Fruit fly (Drosophila melanogaster) whole organism, embryonic: Measurements from ENCODE around the gene CG13920.

Source experiments
- BtbVII ChIP-seq: fragments of 200-800 bp; sonication (Bioruptor generic); optimal IDR thresholded peaks from 3 replicates; lab custom pipeline; 2017; ENCODE audit warnings: missing biosample characterization, mild to moderate bottlenecking, missing genetic modification characterization
- CG1024 ChIP-seq: fragments of 200-800 bp; sonication (Bioruptor generic); IDR thresholded peaks from 2 replicates; pipeline ENCODE4 v1.3.6; 2022; ENCODE audit warnings: missing biosample characterization, missing genetic modification characterization
- CG11696 ChIP-seq: fragments of 200-800 bp; sonication (Bioruptor generic); IDR thresholded peaks from 2 replicates; pipeline ENCODE4 v1.3.6; 2022; ENCODE audit warnings: missing biosample characterization, missing genetic modification characterization
- CG1529 ChIP-seq: fragments of 200-800 bp; sonication (Bioruptor generic); optimal IDR thresholded peaks from 3 replicates; lab custom pipeline; 2018; ENCODE audit warnings: missing biosample characterization, missing genetic modification characterization
- CG1647 ChIP-seq: fragments of 200-800 bp; sonication (Bioruptor generic); optimal IDR thresholded peaks from 3 replicates; lab custom pipeline; 2016; ENCODE audit warnings: missing biosample characterization, missing genetic modification characterization
- CG2678 ChIP-seq: fragments of 200-800 bp; sonication (Bioruptor generic); optimal IDR thresholded peaks from 3 replicates; lab custom pipeline; 2019; ENCODE audit warnings: missing biosample characterization, mild to moderate bottlenecking, missing genetic modification characterization, moderate library complexity
- CG3407 ChIP-seq: fragments of 200-800 bp; sonication (Bioruptor generic); optimal IDR thresholded peaks from 2 replicates; lab custom pipeline; 2018; ENCODE audit warnings: missing biosample characterization, mild to moderate bottlenecking, missing genetic modification characterization
- CG3726 ChIP-seq: fragments of 200-800 bp; sonication (Bioruptor generic); IDR thresholded peaks from 3 replicates; pipeline ENCODE4, ENCODE4 v1.3.6; 2022; ENCODE audit warnings: missing biosample characterization, missing genetic modification characterization
- CG4854 ChIP-seq: fragments of 200-800 bp; sonication (Bioruptor generic); optimal IDR thresholded peaks from 2 replicates; lab custom pipeline; 2016; ENCODE audit warnings: missing biosample characterization, missing genetic modification characterization, inconsistent platforms
- CG5953 ChIP-seq: fragments of 200-800 bp; sonication (Bioruptor generic); IDR thresholded peaks from 2 replicates; pipeline ENCODE4 v1.3.6; 2022; ENCODE audit warnings: missing biosample characterization, missing genetic modification characterization
- CG7556 ChIP-seq: fragments of 200-800 bp; sonication (Bioruptor generic); optimal IDR thresholded peaks from 2 replicates; lab custom pipeline; 2017; ENCODE audit warnings: missing biosample characterization, mild to moderate bottlenecking, missing genetic modification characterization
- CG7786 ChIP-seq: fragments of 200-800 bp; sonication (Bioruptor generic); optimal IDR thresholded peaks from 2 replicates; lab custom pipeline; 2016; ENCODE audit warnings: missing biosample characterization, missing genetic modification characterization
- CG8924 ChIP-seq: fragments of 200-800 bp; optimal IDR thresholded peaks from 3 replicates; lab custom pipeline; 2019; ENCODE audit warnings: missing biosample characterization, mild to moderate bottlenecking, missing genetic modification characterization, moderate library complexity
- CG9609 ChIP-seq: fragments of 200-800 bp; sonication (Bioruptor generic); optimal IDR thresholded peaks from 3 replicates; lab custom pipeline; 2016; ENCODE audit warnings: missing biosample characterization, missing genetic modification characterization
- CG9876 ChIP-seq: fragments of 200-800 bp; sonication (Bioruptor generic); optimal IDR thresholded peaks from 2 replicates; lab custom pipeline; 2016; ENCODE audit warnings: missing biosample characterization, missing genetic modification characterization
- Dfd ChIP-seq, 2 experiments: fragments of >200 bp; optimal IDR thresholded peaks; 2 replicates each; lab custom pipeline; 2017; ENCODE audit warnings: missing biosample characterization in 2 of 2, missing genetic modification characterization in 2 of 2
- Dip2 ChIP-seq: fragments of 200-800 bp; sonication (Bioruptor generic); IDR thresholded peaks from 2 replicates; pipeline ENCODE4 v1.3.6; 2022; ENCODE audit warnings: missing biosample characterization, missing genetic modification characterization
- Hr51 ChIP-seq, 2 experiments: fragments of 200-800 bp; sonication (Bioruptor generic); optimal IDR thresholded peaks; 2 replicates in 1 of 2; 3 replicates in 1 of 2; lab custom pipeline; 2016 to 2018; ENCODE audit warnings: missing biosample characterization in 2 of 2, missing genetic modification characterization in 2 of 2, mild to moderate bottlenecking in 1 of 2, moderate library complexity in 1 of 2
- Meics ChIP-seq: fragments of 200-800 bp; sonication (Bioruptor generic); optimal IDR thresholded peaks from 2 replicates; lab custom pipeline; 2017; ENCODE audit warnings: missing biosample characterization, mild to moderate bottlenecking, missing genetic modification characterization
- Ptx1 ChIP-seq: fragments of 200-800 bp; sonication (Bioruptor generic); IDR thresholded peaks from 2 replicates; pipeline ENCODE4 v1.3.6; 2022; ENCODE audit warnings: missing biosample characterization, missing genetic modification characterization
- Six4 ChIP-seq: fragments of 200-800 bp; sonication (Bioruptor generic); optimal IDR thresholded peaks from 2 replicates; lab custom pipeline; 2016; ENCODE audit warnings: missing biosample characterization, missing genetic modification characterization
- Tbp ChIP-seq: fragments of >200 bp; optimal IDR thresholded peaks from 2 replicates; lab custom pipeline; 2018; ENCODE audit warnings: missing biosample characterization, missing genetic modification characterization
- Trl ChIP-seq, 3 experiments: fragments of >200 bp in 2 of 3; fragments of 200-800 bp in 1 of 3; sonication (Bioruptor generic) in 1 of 3; optimal IDR thresholded peaks; 2 replicates in 1 of 3; 3 replicates in 2 of 3; lab custom pipeline; 2016 to 2017; ENCODE audit warnings: missing biosample characterization in 1 of 3, missing genetic modification characterization in 1 of 3
- abd-A ChIP-seq: fragments of 200-800 bp; sonication (Bioruptor generic); optimal IDR thresholded peaks from 3 replicates; lab custom pipeline; 2019; ENCODE audit warnings: missing biosample characterization, mild to moderate bottlenecking, missing genetic modification characterization, moderate library complexity
- al ChIP-seq: fragments of 200-800 bp; sonication (Bioruptor generic); IDR thresholded peaks from 2 replicates; pipeline ENCODE4 v1.3.6; 2022; ENCODE audit warnings: missing biosample characterization, missing genetic modification characterization
- bab2 ChIP-seq: fragments of 200-800 bp; sonication (Bioruptor generic); optimal IDR thresholded peaks from 2 replicates; lab custom pipeline; 2016; ENCODE audit warnings: missing biosample characterization, missing genetic modification characterization
- bowl ChIP-seq: fragments of 200-800 bp; sonication (Bioruptor generic); IDR thresholded peaks from 2 replicates; pipeline ENCODE4 v1.3.6; 2022; ENCODE audit warnings: missing biosample characterization, missing genetic modification characterization
- chinmo ChIP-seq: fragments of 200-800 bp; sonication (Bioruptor generic); IDR thresholded peaks from 4 replicates; pipeline ENCODE4 v1.3.6; 2022; ENCODE audit warnings: missing biosample characterization, missing genetic modification characterization; ENCODE audit not compliant: partially characterized antibody
- crol ChIP-seq: fragments of 200-800 bp; sonication (Bioruptor generic); IDR thresholded peaks from 2 replicates; pipeline ENCODE4 v1.3.6; 2022; ENCODE audit warnings: missing biosample characterization, missing genetic modification characterization
- da ChIP-seq: fragments of 200-800 bp; sonication (Bioruptor generic); optimal IDR thresholded peaks from 2 replicates; lab custom pipeline; 2016; ENCODE audit warnings: missing biosample characterization, missing genetic modification characterization
- disco-r ChIP-seq: fragments of 200-800 bp; sonication (Bioruptor generic); optimal IDR thresholded peaks from 2 replicates; lab custom pipeline; 2016; ENCODE audit warnings: missing biosample characterization, missing genetic modification characterization
- eve ChIP-seq, 2 experiments: fragments of >200 bp; optimal IDR thresholded peaks; 2 replicates each; lab custom pipeline; 2017; ENCODE audit warnings: missing biosample characterization in 2 of 2, missing genetic modification characterization in 2 of 2
- ewg ChIP-seq: fragments of 200-800 bp; sonication (Bioruptor generic); optimal IDR thresholded peaks from 3 replicates; lab custom pipeline; 2017; ENCODE audit warnings: mild to moderate bottlenecking, missing biosample characterization, missing genetic modification reagents, missing genetic modification characterization
- gsb ChIP-seq: fragments of 200-800 bp; sonication (Bioruptor generic); IDR thresholded peaks from 2 replicates; pipeline ENCODE4 v1.3.6; 2022; ENCODE audit warnings: missing biosample characterization, missing genetic modification characterization
- gsb-n ChIP-seq: fragments of 200-800 bp; sonication (Bioruptor generic); optimal IDR thresholded peaks from 3 replicates; lab custom pipeline; 2018; ENCODE audit warnings: missing biosample characterization, mild to moderate bottlenecking, missing genetic modification characterization
- hbn ChIP-seq: fragments of 200-800 bp; sonication (Bioruptor generic); IDR thresholded peaks from 2 replicates; pipeline ENCODE4 v1.3.6; 2022; ENCODE audit warnings: missing biosample characterization, missing genetic modification characterization; ENCODE audit not compliant: partially characterized antibody
- klu ChIP-seq: fragments of 200-800 bp; sonication (Bioruptor generic); IDR thresholded peaks from 2 replicates; pipeline ENCODE4 v1.3.6; 2022; ENCODE audit warnings: missing biosample characterization, missing genetic modification characterization
- mirr ChIP-seq: fragments of 200-800 bp; sonication (Bioruptor generic); optimal IDR thresholded peaks from 3 replicates; lab custom pipeline; 2018; ENCODE audit warnings: missing biosample characterization, mild to moderate bottlenecking, missing genetic modification characterization
- nom ChIP-seq: fragments of 200-800 bp; sonication (Bioruptor generic); optimal IDR thresholded peaks from 2 replicates; lab custom pipeline; 2017; ENCODE audit warnings: missing biosample characterization, missing genetic modification characterization, mild to moderate bottlenecking, moderate library complexity, missing genetic modification reagents
- pfk ChIP-seq: fragments of 200-800 bp; sonication (Bioruptor generic); optimal IDR thresholded peaks from 2 replicates; lab custom pipeline; 2018; ENCODE audit warnings: missing biosample characterization, mild to moderate bottlenecking, missing genetic modification characterization, moderate library complexity
- row ChIP-seq: fragments of 200-800 bp; sonication (Bioruptor generic); IDR thresholded peaks from 3 replicates; pipeline ENCODE4 v1.3.6; 2022; ENCODE audit warnings: missing biosample characterization, missing genetic modification characterization
- shn ChIP-seq: fragments of 200-800 bp; sonication (Bioruptor generic); optimal IDR thresholded peaks from 3 replicates; lab custom pipeline; 2016; ENCODE audit warnings: missing biosample characterization, missing genetic modification characterization
- ssp ChIP-seq: fragments of 200-800 bp; sonication (Bioruptor generic); IDR thresholded peaks from 2 replicates; pipeline ENCODE4 v1.3.6; 2022; ENCODE audit warnings: missing biosample characterization, missing genetic modification characterization
- sug ChIP-seq: fragments of 200-800 bp; optimal IDR thresholded peaks from 2 replicates; lab custom pipeline; 2019; ENCODE audit warnings: missing biosample characterization, mild to moderate bottlenecking, missing genetic modification characterization, moderate library complexity
- toy ChIP-seq: fragments of 200-800 bp; sonication (Bioruptor generic); IDR thresholded peaks from 2 replicates; pipeline ENCODE4 v1.3.6; 2022; ENCODE audit warnings: missing biosample characterization, missing genetic modification characterization
- trem ChIP-seq: fragments of 200-800 bp; optimal IDR thresholded peaks from 3 replicates; lab custom pipeline; 2019; ENCODE audit warnings: missing biosample characterization, mild to moderate bottlenecking, missing genetic modification characterization, moderate library complexity
- ttk ChIP-seq: fragments of 200-800 bp; sonication (Bioruptor generic); IDR thresholded peaks from 2 replicates; pipeline ENCODE4 v2.1.2; 2022; ENCODE audit warnings: missing biosample characterization, missing genetic modification characterization
- tup ChIP-seq: fragments of 200-800 bp; sonication (Bioruptor generic); optimal IDR thresholded peaks from 2 replicates; lab custom pipeline; 2016; ENCODE audit warnings: missing biosample characterization, mild to moderate bottlenecking, missing genetic modification characterization, moderate library complexity
- unpg ChIP-seq: fragments of 200-800 bp; sonication (Bioruptor generic); optimal IDR thresholded peaks from 3 replicates; lab custom pipeline; 2018; ENCODE audit warnings: missing biosample characterization, mild to moderate bottlenecking, missing genetic modification characterization, moderate library complexity
- zen ChIP-seq: fragments of 200-800 bp; sonication (Bioruptor generic); optimal IDR thresholded peaks from 3 replicates; lab custom pipeline; 2018; ENCODE audit warnings: missing biosample characterization, mild to moderate bottlenecking, missing genetic modification characterization, moderate library complexity

The CG13920 gene

DNA sequence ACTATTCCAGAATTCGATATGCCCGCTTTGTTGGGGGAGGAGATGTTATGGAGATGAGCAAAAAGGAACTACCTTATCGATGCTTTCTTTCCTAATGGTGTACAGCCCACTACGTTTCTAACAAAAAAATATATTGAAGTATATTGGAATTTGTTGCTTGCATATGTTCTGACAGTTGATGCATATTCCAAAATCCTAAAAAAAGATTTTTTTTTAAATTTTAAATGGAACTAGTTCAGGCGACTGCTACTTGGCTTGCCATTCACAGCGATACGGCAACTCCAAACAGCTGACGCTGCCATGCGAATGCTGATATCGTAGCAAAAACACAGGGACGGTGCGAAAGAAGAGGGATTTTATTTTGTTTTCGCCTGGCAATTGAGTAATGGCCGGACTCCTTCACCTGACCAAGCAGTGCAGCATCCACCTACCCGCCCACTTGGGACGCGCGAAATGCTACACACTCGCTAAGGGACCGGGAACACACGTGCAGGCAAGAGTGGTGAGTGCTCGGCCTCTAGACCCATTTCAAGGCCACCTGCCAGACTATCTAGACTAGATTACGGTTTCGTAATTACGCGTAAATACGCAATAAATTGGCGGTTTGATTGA, 30.5 kb upstream of the CG13920 start, which contains the start of the genes CG13926, ABCB7 and CG33230 (continued):
- TF ChIP-seq Hr51 (GFP tag; optimal IDR thresholded peaks at IDR 0.05; lab: Kevin White, UChicago) (no peak), gsb-n (tag; lab: Kevin White, UChicago) (peak; percentile 83), abd-A (tag; lab: Kevin White, UChicago) (no peak), CG7786 (GFP tag; lab: Kevin White, UChicago) (no peak), gsb (no peak), mirr (GFP tag; lab: Kevin White, UChicago) (no peak), klu (GFP tag; lab: Robert Waterston, UW) (no peak), CG3726 (GFP tag; lab: Robert Waterston, UW) (no peak), hbn (0 out of 2 replicates have a peak, but pooled peaks have one; percentile 21), eve (GFP tag; optimal IDR thresholded peaks at IDR 0.05; lab: Kevin White, UChicago) (no peak), shn (GFP tag; lab: Kevin White, UChicago) (no peak), Meics (GFP tag; lab: Kevin White, UChicago) (peak; percentile 45), row (peak; percentile 92), CG9609 (GFP tag; lab: Kevin White, UChicago) (no peak), CG11696 (no peak), bowl (GFP tag; lab: Robert Waterston, UW) (no peak), CG8924 (tag; lab: Kevin White, UChicago) (peak; percentile 4), Ptx1 (GFP tag; lab: Robert Waterston, UW) (no peak; the same call in 1 of the 2 replicates), unpg (no peak), CG4854 (GFP tag; lab: Kevin White, UChicago) (no peak), CG1647 (GFP tag; lab: Kevin White, UChicago) (no peak)

DNA sequence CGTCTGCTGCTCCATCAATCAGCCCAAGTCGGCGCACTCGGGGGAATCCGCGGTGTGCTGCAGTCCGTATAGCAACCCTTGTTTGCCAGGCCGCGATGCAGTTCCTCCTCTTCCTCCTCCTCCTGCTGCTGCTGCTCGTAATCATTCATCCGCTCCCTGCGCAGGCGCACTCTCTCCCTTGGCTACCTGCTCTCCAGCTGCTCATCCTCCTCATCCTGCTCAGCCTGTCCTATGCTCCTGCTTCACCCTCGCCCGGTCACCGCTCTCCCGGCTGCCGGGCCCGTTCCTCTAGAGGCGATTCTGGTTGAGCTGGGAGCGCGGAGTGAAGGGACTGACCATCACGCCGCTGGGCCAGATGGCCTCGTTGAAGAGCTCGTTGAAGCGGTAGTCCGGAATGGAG, 21.8 kb upstream of the CG13920 start:
- TF ChIP-seq crol (GFP tag; lab: Robert Waterston, UW): peak; percentile 74
- no peak for TF ChIP-seq pfk (GFP tag; lab: Kevin White, UChicago)
- TF ChIP-seq nom: no peak
- TF ChIP-seq CG7556: no peak
- TF ChIP-seq bab2: no peak
- TF ChIP-seq chinmo: 0 out of 4 replicates have a peak, but pooled peaks have one; percentile 42
- TF ChIP-seq tup: no peak
- no peak for TF ChIP-seq ssp (GFP tag; lab: Robert Waterston, UW)
- TF ChIP-seq Six4: no peak
- TF ChIP-seq CG3407 (GFP tag; lab: Kevin White, UChicago): no peak
- TF ChIP-seq CG9876 (GFP tag; lab: Kevin White, UChicago): no peak
- no peak for TF ChIP-seq Dip2 (GFP tag; lab: Robert Waterston, UW)
- TF ChIP-seq Dfd (GFP tag; optimal IDR thresholded peaks at IDR 0.05; lab: Kevin White, UChicago): no peak
- TF ChIP-seq Tbp: no peak
- no peak for TF ChIP-seq trem (tag; lab: Kevin White, UChicago)
- TF ChIP-seq CG1529: no peak
- TF ChIP-seq CG1024 (GFP tag; lab: Robert Waterston, UW): no peak
- no peak for TF ChIP-seq klu (GFP tag; lab: Robert Waterston, UW)
- no peak for TF ChIP-seq ttk (GFP tag; lab: Robert Waterston, UW)
- TF ChIP-seq BtbVII (GFP tag; lab: Kevin White, UChicago): no peak
- TF ChIP-seq al: no peak
- TF ChIP-seq unpg: no peak
- no peak for TF ChIP-seq da (GFP tag; lab: Kevin White, UChicago)
- TF ChIP-seq CG5953 (GFP tag; lab: Robert Waterston, UW): no peak
- no peak for TF ChIP-seq sug (tag; lab: Kevin White, UChicago)
- no peak for TF ChIP-seq zen (tag; lab: Kevin White, UChicago)
- no peak for TF ChIP-seq toy (GFP tag; lab: Robert Waterston, UW)
- TF ChIP-seq Trl (optimal IDR thresholded peaks at IDR 0.05; lab: Kevin White, UChicago): peak; percentile 15 to 38
- no peak for TF ChIP-seq Trl (GFP tag; optimal IDR thresholded peaks at IDR 0.05; lab: Kevin White, UChicago)
- TF ChIP-seq CG4854 (GFP tag; lab: Kevin White, UChicago): no peak
- TF ChIP-seq CG2678: no peak
- no peak for TF ChIP-seq disco-r (GFP tag; lab: Kevin White, UChicago)
- peak; percentile 89 for TF ChIP-seq ewg
